Fruit fly (Drosophila melanogaster) whole organism, embryonic: ENCODE results near the gene PolA1.

Experiments used
- Blimp-1 ChIP-seq: fragments of 200-800 bp; sonication (Bioruptor generic); optimal IDR thresholded peaks from 3 replicates; lab custom pipeline; 2018; ENCODE audit warnings: missing biosample characterization, missing genetic modification characterization, mild to moderate bottlenecking, moderate library complexity, missing genetic modification reagents
- CG1024 ChIP-seq: fragments of 200-800 bp; sonication (Bioruptor generic); IDR thresholded peaks from 2 replicates; pipeline ENCODE4 v1.3.6; 2022; ENCODE audit warnings: missing biosample characterization, missing genetic modification characterization
- CG10267 ChIP-seq: fragments of 200-800 bp; sonication (Bioruptor generic); optimal IDR thresholded peaks from 2 replicates; lab custom pipeline; 2018; ENCODE audit warnings: missing biosample characterization, mild to moderate bottlenecking, missing genetic modification characterization, moderate library complexity
- CG11093 ChIP-seq: fragments of 200-800 bp; sonication (Bioruptor generic); IDR thresholded peaks from 3 replicates; pipeline ENCODE4 v1.3.6; 2022; ENCODE audit warnings: missing biosample characterization, missing genetic modification characterization
- CG11398 ChIP-seq: fragments of 200-800 bp; sonication (Bioruptor generic); optimal IDR thresholded peaks from 2 replicates; lab custom pipeline; 2016; ENCODE audit warnings: missing biosample characterization, missing genetic modification characterization
- CG13296 ChIP-seq: fragments of 200-800 bp; sonication (Bioruptor generic); optimal IDR thresholded peaks from 3 replicates; lab custom pipeline; 2018; ENCODE audit warnings: missing biosample characterization, mild to moderate bottlenecking, missing genetic modification characterization
- CG13624 ChIP-seq: fragments of 200-800 bp; sonication (Bioruptor generic); optimal IDR thresholded peaks from 2 replicates; lab custom pipeline; 2016; ENCODE audit warnings: missing biosample characterization, missing genetic modification characterization
- CG14860 ChIP-seq: fragments of 200-800 bp; sonication (Bioruptor generic); IDR thresholded peaks from 3 replicates; pipeline ENCODE4 v1.3.6; 2022; ENCODE audit warnings: missing biosample characterization, missing genetic modification characterization; ENCODE audit not compliant: partially characterized antibody
- CG18619 ChIP-seq: fragments of 200-800 bp; sonication (Bioruptor generic); optimal IDR thresholded peaks from 3 replicates; lab custom pipeline; 2017; ENCODE audit warnings: missing biosample characterization, mild to moderate bottlenecking, missing genetic modification characterization
- CG18764 ChIP-seq: fragments of 200-800 bp; sonication (Bioruptor generic); optimal IDR thresholded peaks from 3 replicates; lab custom pipeline; 2016; ENCODE audit warnings: missing biosample characterization, missing genetic modification characterization
- CG2875 ChIP-seq: fragments of 200-800 bp; sonication (Bioruptor generic); optimal IDR thresholded peaks from 2 replicates; lab custom pipeline; 2017; ENCODE audit warnings: missing biosample characterization, mild to moderate bottlenecking, missing genetic modification characterization, missing genetic modification reagents
- CG30431 ChIP-seq: fragments of 200-800 bp; sonication (Bioruptor generic); optimal IDR thresholded peaks from 2 replicates; lab custom pipeline; 2017; ENCODE audit warnings: missing biosample characterization, missing genetic modification characterization
- CG31388 ChIP-seq: fragments of 200-800 bp; sonication (Bioruptor generic); optimal IDR thresholded peaks from 2 replicates; lab custom pipeline; 2016; ENCODE audit warnings: missing biosample characterization, missing genetic modification characterization
- CG32532 ChIP-seq: fragments of 200-800 bp; sonication (Bioruptor generic); IDR thresholded peaks from 2 replicates; pipeline ENCODE4 v1.3.6; 2022; ENCODE audit warnings: missing biosample characterization, missing genetic modification characterization
- CG33557 ChIP-seq: fragments of 200-800 bp; sonication (Bioruptor generic); optimal IDR thresholded peaks from 2 replicates; lab custom pipeline; 2019; ENCODE audit warnings: missing biosample characterization, mild to moderate bottlenecking, missing genetic modification characterization, moderate library complexity
- CG5953 ChIP-seq: fragments of 200-800 bp; sonication (Bioruptor generic); IDR thresholded peaks from 2 replicates; pipeline ENCODE4 v1.3.6; 2022; ENCODE audit warnings: missing biosample characterization, missing genetic modification characterization
- CG6791 ChIP-seq: fragments of 200-800 bp; sonication (Bioruptor generic); IDR thresholded peaks from 3 replicates; pipeline ENCODE4 v1.3.6; 2022; ENCODE audit warnings: missing biosample characterization, missing genetic modification characterization; ENCODE audit not compliant: partially characterized antibody
- CG7928 ChIP-seq: fragments of 200-800 bp; sonication (Bioruptor generic); optimal IDR thresholded peaks from 2 replicates; lab custom pipeline; 2017; ENCODE audit warnings: missing biosample characterization, mild to moderate bottlenecking, missing genetic modification characterization
- CG9437 ChIP-seq: fragments of 200-800 bp; sonication (Bioruptor generic); optimal IDR thresholded peaks from 2 replicates; lab custom pipeline; 2018; ENCODE audit warnings: missing biosample characterization, mild to moderate bottlenecking, missing genetic modification characterization
- CG9609 ChIP-seq: fragments of 200-800 bp; sonication (Bioruptor generic); optimal IDR thresholded peaks from 3 replicates; lab custom pipeline; 2016; ENCODE audit warnings: missing biosample characterization, missing genetic modification characterization
- Chrac-16 ChIP-seq: fragments of 200-800 bp; sonication (Bioruptor generic); optimal IDR thresholded peaks from 3 replicates; lab custom pipeline; 2016; ENCODE audit warnings: missing biosample characterization, missing genetic modification characterization
- Dp ChIP-seq: fragments of 200-800 bp; sonication (Bioruptor generic); optimal IDR thresholded peaks from 2 replicates; lab custom pipeline; 2018; ENCODE audit warnings: missing biosample characterization, mild to moderate bottlenecking, missing genetic modification characterization, moderate library complexity
- ERR ChIP-seq: fragments of 200-800 bp; sonication (Bioruptor generic); optimal IDR thresholded peaks from 2 replicates; lab custom pipeline; 2016; ENCODE audit warnings: missing biosample characterization, missing genetic modification characterization
- Elba2 ChIP-seq: fragments of 200-800 bp; sonication (Bioruptor generic); optimal IDR thresholded peaks from 3 replicates; lab custom pipeline; 2016; ENCODE audit warnings: missing biosample characterization, missing genetic modification characterization
- Ets97D ChIP-seq: fragments of 200-800 bp; sonication (Bioruptor generic); optimal IDR thresholded peaks from 3 replicates; lab custom pipeline; 2016; ENCODE audit warnings: missing biosample characterization, missing genetic modification characterization
- Fer1 ChIP-seq: fragments of 200-800 bp; sonication (Bioruptor generic); optimal IDR thresholded peaks from 2 replicates; lab custom pipeline; 2017; ENCODE audit warnings: missing biosample characterization, mild to moderate bottlenecking, missing genetic modification characterization
- H15 ChIP-seq: fragments of 200-800 bp; sonication (Bioruptor generic); IDR thresholded peaks from 3 replicates; pipeline ENCODE4 v1.3.6; 2022; ENCODE audit warnings: missing biosample characterization, missing genetic modification characterization
- Hr3 ChIP-seq: fragments of 200-800 bp; sonication (Bioruptor generic); optimal IDR thresholded peaks from 3 replicates; lab custom pipeline; 2016; ENCODE audit warnings: missing biosample characterization, missing genetic modification characterization
- Hsf ChIP-seq: fragments of 200-800 bp; sonication (Bioruptor generic); optimal IDR thresholded peaks from 3 replicates; lab custom pipeline; 2016; ENCODE audit warnings: missing biosample characterization, missing genetic modification characterization
- Jarid2 ChIP-seq: fragments of 200-800 bp; sonication (Bioruptor generic); optimal IDR thresholded peaks from 3 replicates; lab custom pipeline; 2017; ENCODE audit warnings: mild to moderate bottlenecking, missing biosample characterization, missing genetic modification reagents, missing genetic modification characterization
- Mes4 ChIP-seq: fragments of 200-800 bp; sonication (Bioruptor generic); optimal IDR thresholded peaks from 2 replicates; lab custom pipeline; 2016; ENCODE audit warnings: missing biosample characterization, missing genetic modification characterization
- Nf-YA ChIP-seq: fragments of 200-800 bp; sonication (Bioruptor generic); IDR thresholded peaks from 2 replicates; pipeline ENCODE4 v1.3.6; 2022; ENCODE audit warnings: missing biosample characterization, missing genetic modification characterization
- PHDP ChIP-seq: fragments of 200-800 bp; sonication (Bioruptor generic); optimal IDR thresholded peaks from 3 replicates; lab custom pipeline; 2018; ENCODE audit warnings: missing biosample characterization, mild to moderate bottlenecking, missing genetic modification characterization, moderate library complexity
- Ssrp ChIP-seq: fragments of 200-800 bp; sonication (Bioruptor generic); optimal IDR thresholded peaks from 2 replicates; lab custom pipeline; 2018; ENCODE audit warnings: missing biosample characterization, mild to moderate bottlenecking, missing genetic modification characterization, moderate library complexity
- abd-A ChIP-seq: fragments of 200-800 bp; sonication (Bioruptor generic); optimal IDR thresholded peaks from 3 replicates; lab custom pipeline; 2019; ENCODE audit warnings: missing biosample characterization, mild to moderate bottlenecking, missing genetic modification characterization, moderate library complexity
- ara ChIP-seq: fragments of 200-800 bp; sonication (Bioruptor generic); IDR thresholded peaks from 2 replicates; pipeline ENCODE4 v1.3.6; 2022; ENCODE audit warnings: missing biosample characterization, missing genetic modification characterization
- ato ChIP-seq: fragments of 200-800 bp; sonication (Bioruptor generic); IDR thresholded peaks from 2 replicates; pipeline ENCODE4 v1.3.6; 2022; ENCODE audit warnings: missing biosample characterization, missing genetic modification characterization; ENCODE audit not compliant: partially characterized antibody
- bab2 ChIP-seq: fragments of 200-800 bp; sonication (Bioruptor generic); optimal IDR thresholded peaks from 2 replicates; lab custom pipeline; 2016; ENCODE audit warnings: missing biosample characterization, missing genetic modification characterization
- br ChIP-seq: fragments of >200 bp; optimal IDR thresholded peaks from 2 replicates; lab custom pipeline; 2017
- crp ChIP-seq, 2 experiments: fragments of 200-800 bp; sonication (Bioruptor generic); optimal IDR thresholded peaks; 2 replicates in 1 of 2; 3 replicates in 1 of 2; lab custom pipeline; 2017; ENCODE audit warnings: missing biosample characterization in 2 of 2, missing genetic modification characterization in 2 of 2, mild to moderate bottlenecking in 1 of 2, moderate library complexity in 1 of 2
- gcm2 ChIP-seq: fragments of 200-800 bp; sonication (Bioruptor generic); optimal IDR thresholded peaks from 2 replicates; lab custom pipeline; 2016; ENCODE audit warnings: missing biosample characterization, missing genetic modification characterization
- gro ChIP-seq: fragments of 200-800 bp; sonication (Bioruptor generic); optimal IDR thresholded peaks from 2 replicates; lab custom pipeline; 2016; ENCODE audit warnings: missing biosample characterization, missing genetic modification characterization
- inv ChIP-seq: fragments of 200-800 bp; sonication (Bioruptor generic); IDR thresholded peaks from 2 replicates; pipeline ENCODE4 v1.3.6; 2022; ENCODE audit warnings: missing biosample characterization, missing genetic modification characterization; ENCODE audit not compliant: partially characterized antibody
- jumu ChIP-seq: fragments of 200-800 bp; sonication (Bioruptor generic); optimal IDR thresholded peaks from 3 replicates; lab custom pipeline; 2016; ENCODE audit warnings: missing biosample characterization, missing genetic modification characterization
- lilli ChIP-seq: fragments of 200-800 bp; sonication (Bioruptor generic); optimal IDR thresholded peaks from 3 replicates; lab custom pipeline; 2016; ENCODE audit warnings: missing biosample characterization, missing genetic modification characterization
- mam ChIP-seq: fragments of 200-800 bp; sonication (Bioruptor generic); optimal IDR thresholded peaks from 3 replicates; lab custom pipeline; 2016; ENCODE audit warnings: missing biosample characterization, missing genetic modification characterization
- mld ChIP-seq: fragments of 200-800 bp; sonication (Bioruptor generic); IDR thresholded peaks from 3 replicates; pipeline ENCODE4 v1.3.6; 2022; ENCODE audit warnings: missing biosample characterization, missing genetic modification characterization; ENCODE audit not compliant: partially characterized antibody
- slbo ChIP-seq: fragments of 200-800 bp; sonication (Bioruptor generic); IDR thresholded peaks from 2 replicates; pipeline ENCODE4 v1.3.6; 2022; ENCODE audit warnings: missing biosample characterization, missing genetic modification characterization
- sna ChIP-seq: fragments of 200-800 bp; sonication (Bioruptor generic); IDR thresholded peaks from 2 replicates; pipeline ENCODE4 v1.3.6; 2022; ENCODE audit warnings: missing biosample characterization, missing genetic modification characterization; ENCODE audit not compliant: partially characterized antibody
- tll ChIP-seq, 2 experiments: fragments of 200-800 bp in 1 of 2; fragments of >200 bp in 1 of 2; sonication (Bioruptor generic) in 1 of 2; optimal IDR thresholded peaks; 2 replicates each; lab custom pipeline; 2017 to 2019; ENCODE audit warnings: missing biosample characterization in 2 of 2, missing genetic modification characterization in 2 of 2, mild to moderate bottlenecking in 1 of 2, moderate library complexity in 1 of 2
- toy ChIP-seq: fragments of 200-800 bp; sonication (Bioruptor generic); IDR thresholded peaks from 2 replicates; pipeline ENCODE4 v1.3.6; 2022; ENCODE audit warnings: missing biosample characterization, missing genetic modification characterization

PolA1 gene

DNA sequence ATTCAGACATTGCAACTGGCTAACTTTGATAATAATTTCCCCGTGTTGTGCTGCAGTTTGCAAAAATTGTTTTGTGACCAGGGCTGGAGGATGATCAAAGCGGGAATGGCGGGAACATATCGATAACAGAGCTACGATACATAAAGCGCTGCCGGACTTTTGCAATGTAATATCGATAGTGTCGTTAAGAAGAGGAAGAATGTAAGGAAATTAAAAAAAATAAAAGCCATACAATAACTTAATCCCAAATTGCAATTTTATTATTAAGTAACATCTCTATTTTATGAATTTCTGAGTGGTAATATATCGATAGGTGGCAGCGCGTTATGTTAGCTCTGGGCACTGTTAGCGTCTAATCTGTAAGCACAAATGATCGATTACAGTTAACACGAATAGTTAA, at the start of gene PolA1 (continued):
- TF ChIP-seq mam (GFP tag; lab: Kevin White, UChicago) = peak; percentile 66
- TF ChIP-seq tll (GFP tag; optimal IDR thresholded peaks at IDR 0.05; lab: Kevin White, UChicago) = no peak
- peak; percentile 31 for TF ChIP-seq Fer1 (GFP tag; lab: Kevin White, UChicago)
- TF ChIP-seq CG6791 = peak; percentile 94
- no peak for TF ChIP-seq Nf-YA (GFP tag; lab: Robert Waterston, UW)
- peak; percentile 81 for TF ChIP-seq ato (GFP tag; lab: Robert Waterston, UW)
- peak; percentile 80 for TF ChIP-seq lilli (GFP tag; lab: Kevin White, UChicago)
- peak; percentile 62 for TF ChIP-seq CG10267
- peak; percentile 80 for TF ChIP-seq slbo (GFP tag; lab: Robert Waterston, UW)
- no peak for TF ChIP-seq Mes4 (GFP tag; lab: Kevin White, UChicago)
- peak; percentile 90 for TF ChIP-seq CG7928
- TF ChIP-seq bab2 (GFP tag; lab: Kevin White, UChicago) = peak; percentile 38
- TF ChIP-seq CG13624 = peak; percentile 65
- TF ChIP-seq Hr3 (GFP tag; lab: Kevin White, UChicago) = peak; percentile 28
- TF ChIP-seq abd-A (tag; lab: Kevin White, UChicago) = no peak
- TF ChIP-seq PHDP (tag; lab: Kevin White, UChicago) = peak; percentile 21
- no peak for TF ChIP-seq CG9437 (GFP tag; lab: Kevin White, UChicago)
- TF ChIP-seq CG11093 (GFP tag; lab: Robert Waterston, UW) = no peak
- no peak; the same call in 1 of the 2 replicates for TF ChIP-seq CG32532
- TF ChIP-seq inv (GFP tag; lab: Robert Waterston, UW) = peak; percentile 96
- no peak for TF ChIP-seq CG18619 (GFP tag; lab: Kevin White, UChicago)
- TF ChIP-seq toy (GFP tag; lab: Robert Waterston, UW) = no peak
- no peak for TF ChIP-seq CG18764
- no peak for TF ChIP-seq CG30431
- peak; percentile 51; the same call in 1 of the 3 replicates for TF ChIP-seq mld (GFP tag; lab: Robert Waterston, UW)
- TF ChIP-seq Elba2 (GFP tag; lab: Kevin White, UChicago) = peak; percentile 9
- TF ChIP-seq sna (GFP tag; lab: Robert Waterston, UW) = peak; percentile 98
- TF ChIP-seq br (lab: Kevin White, UChicago) = no peak
- TF ChIP-seq Jarid2 (GFP tag; lab: Kevin White, UChicago) = no peak
- TF ChIP-seq gro = peak; percentile 64
- TF ChIP-seq CG31388 (GFP tag; lab: Kevin White, UChicago) = peak; percentile 5
- TF ChIP-seq ERR (GFP tag; lab: Kevin White, UChicago) = no peak
- TF ChIP-seq CG11398 (GFP tag; lab: Kevin White, UChicago) = peak; percentile 20
- no peak for TF ChIP-seq CG13296 (GFP tag; lab: Kevin White, UChicago)
- peak; percentile 95 for TF ChIP-seq CG14860 (GFP tag; lab: Robert Waterston, UW)
- TF ChIP-seq Ssrp = no peak
- TF ChIP-seq H15 (GFP tag; lab: Robert Waterston, UW) = no peak
- TF ChIP-seq crp (GFP tag; optimal IDR thresholded peaks at IDR 0.05; lab: Kevin White, UChicago) = peak in 1 of 2 experiments; percentile 33
- TF ChIP-seq CG2875 (GFP tag; lab: Kevin White, UChicago) = no peak
- TF ChIP-seq Blimp-1 (GFP tag; lab: Kevin White, UChicago) = no peak
- peak; percentile 37 for TF ChIP-seq CG9609
- peak; percentile 33 for TF ChIP-seq Chrac-16 (GFP tag; lab: Kevin White, UChicago)
- TF ChIP-seq CG5953 (GFP tag; lab: Robert Waterston, UW) = no peak
- TF ChIP-seq CG33557 = no peak
- peak; percentile 8 for TF ChIP-seq jumu
- no peak for TF ChIP-seq CG1024 (GFP tag; lab: Robert Waterston, UW)
- peak; percentile 90 for TF ChIP-seq Ets97D (GFP tag; lab: Kevin White, UChicago)
- TF ChIP-seq Hsf (GFP tag; lab: Kevin White, UChicago) = peak; percentile 52
- TF ChIP-seq gcm2 = no peak
- no peak for TF ChIP-seq ara (GFP tag; lab: Robert Waterston, UW)
- TF ChIP-seq Dp (GFP tag; lab: Kevin White, UChicago) = peak; percentile 95
